Fruit fly (Drosophila melanogaster) whole organism: ENCODE results near the gene CG14644.

Experiments used
- CG8478 ChIP-seq: fragments of >200 bp; optimal IDR thresholded peaks from 2 replicates; lab custom pipeline; 2018; ENCODE audit warnings: inconsistent platforms
- EcR ChIP-seq, 2 experiments: fragments of >200 bp; optimal IDR thresholded peaks; 2 replicates each; lab custom pipeline; 2017; ENCODE audit warnings: missing biosample characterization in 2 of 2, missing genetic modification characterization in 2 of 2, missing genetic modification reagents in 2 of 2

DNA sequence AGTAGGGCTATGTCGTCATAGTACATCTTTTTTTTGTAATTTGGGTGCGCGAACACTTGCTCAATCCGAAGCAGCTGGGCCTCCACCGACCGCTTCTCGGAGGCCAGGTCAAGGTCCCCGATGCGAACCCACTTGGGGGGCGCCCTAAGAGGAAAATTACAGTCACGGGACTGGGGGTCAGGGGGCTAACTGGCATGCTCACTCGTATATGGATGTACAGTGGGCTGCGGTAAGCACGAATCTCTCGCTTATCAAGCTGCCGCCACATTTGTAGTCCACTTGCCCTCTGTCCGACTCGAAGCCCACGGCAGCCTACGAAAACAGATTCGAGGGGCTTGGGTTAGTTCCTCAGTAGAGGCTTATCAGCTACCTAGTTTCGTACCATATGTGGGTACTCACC, 11.1 kb downstream of the CG14644 start:
- TF ChIP-seq EcR (GFP tag; optimal IDR thresholded peaks at IDR 0.05; lab: Kevin White, UChicago) (no peak), CG8478 (lab: Kevin White, UChicago) (no peak)
